Worm (Caenorhabditis elegans) whole organism, L4 larva: ENCODE data around the gene srh-28.
A peak's percentile ranks its signal among the peaks of the same experiment; 100 is the strongest.

Experiments used
- F26F4.8 ChIP-seq: fragments of 200-800 bp; sonication (Bioruptor generic); conservative IDR thresholded peaks from 2 replicates; pipeline ENCODE4 v1.3.6; 2022; ENCODE audit warnings: missing genetic modification characterization, missing compliant biosample characterization
- F49E8.2 ChIP-seq: sonication (generic microtip); optimal IDR thresholded peaks from 2 replicates; lab custom pipeline; 2016; ENCODE audit warnings: missing compliant biosample characterization, mild to moderate bottlenecking, missing genetic modification characterization, borderline replicate concordance
- R02D3.7 ChIP-seq: fragments of 150-350 bp; sonication (generic microtip); optimal IDR thresholded peaks from 3 replicates; lab custom pipeline; 2014; ENCODE audit warnings: missing biosample characterization, missing genetic modification characterization
- T26A8.4 ChIP-seq: fragments of 200-800 bp; sonication (Bioruptor generic); IDR thresholded peaks from 2 replicates; pipeline ENCODE4 v1.3.6; 2022; ENCODE audit warnings: missing genetic modification characterization, missing compliant biosample characterization
- aha-1 ChIP-seq: fragments of 150-350 bp; peaks from one replicate; lab custom pipeline; 2014; ENCODE audit warnings: missing biosample characterization, missing genetic modification characterization
- ceh-20 ChIP-seq: fragments of 200-800 bp; sonication (Bioruptor generic); IDR thresholded peaks from 2 replicates; pipeline ENCODE4 v1.3.6; 2022; ENCODE audit warnings: missing genetic modification reagents, missing genetic modification characterization, missing compliant biosample characterization
- ceh-28 ChIP-seq: fragments of 150-350 bp; optimal IDR thresholded peaks from 2 replicates; lab custom pipeline; 2014; ENCODE audit warnings: missing biosample characterization, missing genetic modification reagents, missing genetic modification characterization
- daf-16 ChIP-seq, 3 experiments: sonication (generic microtip); optimal IDR thresholded peaks; 2 replicates each; lab custom pipeline; 2016 to 2017; ENCODE audit warnings: missing genetic modification characterization in 3 of 3, missing genetic modification reagents in 3 of 3, mild to moderate bottlenecking in 2 of 3, missing compliant biosample characterization in 2 of 3, missing biosample characterization in 1 of 3, moderate library complexity in 1 of 3
- dpl-1 ChIP-seq: fragments of 150-350 bp; optimal IDR thresholded peaks from 2 replicates; lab custom pipeline; 2014; ENCODE audit warnings: missing biosample characterization, missing genetic modification reagents, missing genetic modification characterization
- dve-1 ChIP-seq: sonication (generic microtip); optimal IDR thresholded peaks from 2 replicates; lab custom pipeline; 2017; ENCODE audit warnings: antibody characterized with exemption, mild to moderate bottlenecking, missing genetic modification characterization, missing compliant biosample characterization; ENCODE audit not compliant: insufficient read depth
- egl-27 ChIP-seq: sonication (generic microtip); optimal IDR thresholded peaks from 3 replicates; lab custom pipeline; 2017; ENCODE audit warnings: missing biosample characterization, missing genetic modification reagents, missing genetic modification characterization
- gei-8 ChIP-seq: fragments of 200-800 bp; sonication (Bioruptor generic); optimal IDR thresholded peaks from 2 replicates; lab custom pipeline; 2018; ENCODE audit warnings: mild to moderate bottlenecking, missing genetic modification characterization, missing compliant biosample characterization
- hif-1 ChIP-seq, 2 experiments: sonication (generic microtip); optimal IDR thresholded peaks; 2 replicates each; lab custom pipeline; 2016 to 2017; ENCODE audit warnings: missing compliant biosample characterization in 2 of 2, missing genetic modification characterization in 2 of 2, missing genetic modification reagents in 2 of 2, missing genotype in 2 of 2, mild to moderate bottlenecking in 1 of 2
- hlh-11 ChIP-seq: fragments of 200-800 bp; sonication (Bioruptor generic); optimal IDR thresholded peaks from 2 replicates; lab custom pipeline; 2018; ENCODE audit warnings: mild to moderate bottlenecking, missing genetic modification characterization, missing compliant biosample characterization
- hlh-30 ChIP-seq: sonication (generic microtip); optimal IDR thresholded peaks from 2 replicates; lab custom pipeline; 2017; ENCODE audit warnings: antibody characterized with exemption, mild to moderate bottlenecking, missing genetic modification characterization, missing compliant biosample characterization; ENCODE audit not compliant: insufficient read depth
- jun-1 ChIP-seq: fragments of 150-350 bp; optimal IDR thresholded peaks from 2 replicates; lab custom pipeline; 2014; ENCODE audit warnings: missing biosample characterization, missing genetic modification reagents, missing genetic modification characterization
- lim-7 ChIP-seq: fragments of 200-800 bp; sonication (Bioruptor generic); IDR thresholded peaks from 2 replicates; pipeline ENCODE4 v1.3.6; 2022; ENCODE audit warnings: missing genetic modification characterization, missing compliant biosample characterization
- lin-1 ChIP-seq: fragments of 200-800 bp; sonication (Bioruptor generic); IDR thresholded peaks from 2 replicates; pipeline ENCODE4 v1.3.6; 2022; ENCODE audit warnings: missing genetic modification reagents, missing genetic modification characterization, missing compliant biosample characterization
- lin-39 ChIP-seq: fragments of 150-350 bp; optimal IDR thresholded peaks from 2 replicates; lab custom pipeline; 2014; ENCODE audit warnings: missing biosample characterization, missing genetic modification reagents, missing genetic modification characterization
- lir-3 ChIP-seq: sonication (generic microtip); optimal IDR thresholded peaks from 2 replicates; lab custom pipeline; 2016; ENCODE audit warnings: mild to moderate bottlenecking, missing genetic modification characterization, missing compliant biosample characterization
- lsy-2 ChIP-seq, 2 experiments: fragments of 150-350 bp in 1 of 2; sonication (generic microtip) in 1 of 2; optimal IDR thresholded peaks; 2 replicates each; lab custom pipeline; 2014 to 2017; ENCODE audit warnings: missing biosample characterization in 2 of 2, missing genetic modification characterization in 2 of 2
- madf-9 ChIP-seq: fragments of 200-800 bp; sonication (Bioruptor generic); conservative IDR thresholded peaks from 2 replicates; pipeline ENCODE4 v1.3.6; 2022; ENCODE audit warnings: missing genetic modification reagents, missing genetic modification characterization, missing compliant biosample characterization
- mdl-1 ChIP-seq, 2 experiments: fragments of 150-350 bp in 1 of 2; sonication (generic microtip) in 1 of 2; optimal IDR thresholded peaks; 2 replicates each; lab custom pipeline; 2014 to 2017; ENCODE audit warnings: missing biosample characterization in 2 of 2, missing genetic modification characterization in 2 of 2
- mdt-29 ChIP-seq: fragments of 200-800 bp; sonication (Bioruptor generic); IDR thresholded peaks from 2 replicates; pipeline ENCODE4 v1.3.6; 2022; ENCODE audit warnings: missing genetic modification reagents, missing genetic modification characterization, missing compliant biosample characterization
- mxl-2 ChIP-seq: fragments of 200-800 bp; sonication (Bioruptor generic); conservative IDR thresholded peaks from 2 replicates; pipeline ENCODE4 v1.3.6; 2022; ENCODE audit warnings: missing genetic modification reagents, missing genetic modification characterization, missing compliant biosample characterization
- mxl-3 ChIP-seq: fragments of 200-800 bp; sonication (Bioruptor generic); optimal IDR thresholded peaks from 2 replicates; lab custom pipeline; 2018; ENCODE audit warnings: mild to moderate bottlenecking, missing genetic modification characterization, missing compliant biosample characterization
- nhr-10 ChIP-seq: fragments of 150-350 bp; optimal IDR thresholded peaks from 2 replicates; lab custom pipeline; 2014; ENCODE audit warnings: missing biosample characterization, missing genetic modification characterization
- nhr-102 ChIP-seq: sonication (generic microtip); optimal IDR thresholded peaks from 2 replicates; lab custom pipeline; 2016; ENCODE audit warnings: mild to moderate bottlenecking, missing genetic modification characterization, moderate library complexity, missing compliant biosample characterization
- nhr-11 ChIP-seq: fragments of 150-350 bp; optimal IDR thresholded peaks from 2 replicates; lab custom pipeline; 2014; ENCODE audit warnings: missing biosample characterization, missing genetic modification characterization
- nhr-111 ChIP-seq: fragments of 200-800 bp; sonication (Bioruptor generic); optimal IDR thresholded peaks from 2 replicates; lab custom pipeline; 2018; ENCODE audit warnings: mild to moderate bottlenecking, missing genetic modification characterization, missing compliant biosample characterization
- nhr-41 ChIP-seq: fragments of 200-800 bp; sonication (Bioruptor generic); IDR thresholded peaks from 2 replicates; pipeline ENCODE4 v1.3.6; 2022; ENCODE audit warnings: missing genetic modification reagents, missing genetic modification characterization, missing compliant biosample characterization
- nhr-76 ChIP-seq: fragments of 150-350 bp; optimal IDR thresholded peaks from 2 replicates; lab custom pipeline; 2014; ENCODE audit warnings: missing biosample characterization, missing genetic modification characterization
- pha-4 ChIP-seq, 2 experiments: fragments of 150-350 bp in 1 of 2; fragments of 200-800 bp in 1 of 2; sonication (Bioruptor generic) in 1 of 2; IDR thresholded peaks in 1 of 2; optimal IDR thresholded peaks in 1 of 2; 2 replicates each; pipeline versions ENCODE4 v1.3.6 to Lab custom; 2014 to 2022; ENCODE audit warnings: missing genetic modification characterization in 2 of 2, missing genetic modification reagents in 2 of 2, missing biosample characterization in 1 of 2, missing compliant biosample characterization in 1 of 2
- rbr-2 ChIP-seq: sonication (generic microtip); optimal IDR thresholded peaks from 2 replicates; lab custom pipeline; 2016; ENCODE audit warnings: missing genotype, missing genetic modification characterization, missing compliant biosample characterization
- saeg-2 ChIP-seq: fragments of 200-800 bp; sonication (Bioruptor generic); IDR thresholded peaks from 2 replicates; pipeline ENCODE4 v1.3.6; 2022; ENCODE audit warnings: missing genetic modification reagents, missing genetic modification characterization, missing compliant biosample characterization
- skn-1 ChIP-seq: fragments of 150-350 bp; optimal IDR thresholded peaks from 2 replicates; lab custom pipeline; 2014; ENCODE audit warnings: missing biosample characterization, missing genetic modification characterization
- spr-1 ChIP-seq: sonication (generic microtip); optimal IDR thresholded peaks from 2 replicates; lab custom pipeline; 2016; ENCODE audit warnings: mild to moderate bottlenecking, missing genetic modification characterization, missing compliant biosample characterization
- spr-3 ChIP-seq: fragments of 200-800 bp; sonication (Bioruptor generic); optimal IDR thresholded peaks from 2 replicates; lab custom pipeline; 2018; ENCODE audit warnings: mild to moderate bottlenecking, missing genetic modification characterization, missing compliant biosample characterization
- tag-97 ChIP-seq: fragments of 200-800 bp; sonication (Bioruptor generic); IDR thresholded peaks from 2 replicates; pipeline ENCODE4 v1.3.6; 2022; ENCODE audit warnings: missing genetic modification characterization, missing compliant biosample characterization
- unc-39 ChIP-seq: sonication (generic microtip); optimal IDR thresholded peaks from 2 replicates; lab custom pipeline; 2017; ENCODE audit warnings: missing biosample characterization, missing genetic modification characterization
- unc-62 ChIP-seq, 3 experiments: fragments of 150-350 bp in 1 of 3; sonication (generic microtip); optimal IDR thresholded peaks in 2 of 3; peaks in 1 of 3; 1 replicate in 1 of 3; 2 replicates in 2 of 3; lab custom pipeline; 2014 to 2017; ENCODE audit warnings: missing biosample characterization in 3 of 3, missing genetic modification characterization in 3 of 3, missing genetic modification reagents in 3 of 3, missing genotype in 1 of 3
- vab-7 ChIP-seq: fragments of 200-800 bp; sonication (Bioruptor generic); IDR thresholded peaks from 2 replicates; pipeline ENCODE4 v1.3.6; 2022; ENCODE audit warnings: missing genetic modification reagents, missing genetic modification characterization, missing compliant biosample characterization
- zip-11 ChIP-seq: fragments of 200-800 bp; sonication (Bioruptor generic); IDR thresholded peaks from 2 replicates; pipeline ENCODE4 v1.3.6; 2022; ENCODE audit warnings: missing genetic modification characterization, missing compliant biosample characterization
- ztf-7 ChIP-seq: fragments of 150-350 bp; optimal IDR thresholded peaks from 2 replicates; lab custom pipeline; 2014; ENCODE audit warnings: missing biosample characterization, missing genetic modification characterization

Gene srh-28

ce11 chrV:6758017-6758416, 17.6 kb downstream of the srh-28 start, which contains the start of gene dbl-1:
dbl-1 (plus strand) TSS chrV:6758135.
- peak; percentile 91 for TF ChIP-seq aha-1 (tag; lab: Kevin White, UChicago)
- no peak for TF ChIP-seq nhr-11 (tag; lab: Kevin White, UChicago)

- 0 out of 2 replicates have a peak, but pooled peaks have one; percentile 27 for TF ChIP-seq ceh-20 (GFP tag; lab: Robert Waterston, UW)
- peak in 1 of 2 experiments; percentile 81 for TF ChIP-seq unc-62 (GFP tag; optimal IDR thresholded peaks at IDR 0.05 in 1 of 2; lab: Kevin White, UChicago)
- TF ChIP-seq unc-62 (tag; optimal IDR thresholded peaks at IDR 0.05; lab: Kevin White, UChicago): no peak
- TF ChIP-seq lim-7: no peak
Measured at ce11 chrV:6753257-6753656, 22.4 kb downstream of the srh-28 start.

- TF ChIP-seq mdl-1 (tag; optimal IDR thresholded peaks at IDR 0.05; lab: Kevin White, UChicago) (no peak), F49E8.2 (tag; lab: Kevin White, UChicago) (no peak), daf-16 (GFP tag; optimal IDR thresholded peaks at IDR 0.05; lab: Kevin White, UChicago) (peak in 1 of 2 experiments; percentile 69), daf-16 (tag; optimal IDR thresholded peaks at IDR 0.05; lab: Kevin White, UChicago) (no peak), mxl-2 (no peak), egl-27 (tag; lab: Kevin White, UChicago) (no peak), pha-4 (GFP tag; IDR thresholded peaks at IDR 0.05; lab: Robert Waterston, UW) (no peak), pha-4 (tag; optimal IDR thresholded peaks at IDR 0.05; lab: Kevin White, UChicago) (no peak), nhr-102 (tag; lab: Kevin White, UChicago) (no peak), spr-3 (no peak), rbr-2 (tag; lab: Kevin White, UChicago) (no peak), nhr-76 (no peak), dpl-1 (GFP tag; lab: Kevin White, UChicago) (no peak), saeg-2 (no peak), skn-1 (tag; lab: Kevin White, UChicago) (no peak), unc-39 (tag; lab: Kevin White, UChicago) (no peak), mdt-29 (no peak), lin-1 (GFP tag; lab: Robert Waterston, UW) (no peak), nhr-111 (GFP tag; lab: Kevin White, UChicago) (no peak), madf-9 (GFP tag; lab: Robert Waterston, UW) (no peak), nhr-11 (tag; lab: Kevin White, UChicago) (peak; percentile 25), lim-7 (no peak), lin-39 (no peak), mxl-3 (GFP tag; lab: Kevin White, UChicago) (peak; percentile 13), ceh-28 (tag; lab: Kevin White, UChicago) (no peak), hif-1 (tag; optimal IDR thresholded peaks at IDR 0.05; lab: Kevin White, UChicago) (no peak), jun-1 (tag; lab: Kevin White, UChicago) (no peak), ztf-7 (tag; lab: Kevin White, UChicago) (no peak), spr-1 (tag; lab: Kevin White, UChicago) (no peak), zip-11 (GFP tag; lab: Robert Waterston, UW) (no peak), R02D3.7 (tag; lab: Kevin White, UChicago) (no peak), hlh-11 (tag; lab: Kevin White, UChicago) (peak; percentile 44), vab-7 (GFP tag; lab: Robert Waterston, UW) (no peak), dve-1 (tag; lab: Kevin White, UChicago) (no peak), F26F4.8 (no peak), lir-3 (tag; lab: Kevin White, UChicago) (no peak), hlh-30 (no peak), gei-8 (GFP tag; lab: Kevin White, UChicago) (no peak), lsy-2 (tag; optimal IDR thresholded peaks at IDR 0.05; lab: Kevin White, UChicago) (peak in 1 of 2 experiments; percentile 6), nhr-41 (GFP tag; lab: Robert Waterston, UW) (no peak), tag-97 (GFP tag; lab: Robert Waterston, UW) (no peak), T26A8.4 (GFP tag; lab: Robert Waterston, UW) (no peak), aha-1 (tag; lab: Kevin White, UChicago) (peak; percentile 65), nhr-10 (tag; lab: Kevin White, UChicago) (no peak)
Measured at ce11 chrV:6751493-6752100, 24.0 kb downstream of the srh-28 start.
